Worm (Caenorhabditis elegans) whole organism, L4/young adult: Measurements from ENCODE around the gene set-15.

Experiments
- W03F9.2 ChIP-seq: fragments of 150-350 bp; optimal IDR thresholded peaks from 2 replicates; lab custom pipeline; 2014; ENCODE audit warnings: missing biosample characterization, missing genetic modification characterization
- dao-5 ChIP-seq: sonication (generic microtip); optimal IDR thresholded peaks from 2 replicates; lab custom pipeline; 2016; ENCODE audit warnings: missing genotype, missing genetic modification characterization, moderate library complexity, missing compliant biosample characterization
- him-1 ChIP-seq: sonication (generic microtip); optimal IDR thresholded peaks from 2 replicates; lab custom pipeline; 2016; ENCODE audit warnings: missing genotype, missing genetic modification reagents, missing genetic modification characterization, missing compliant biosample characterization

DNA sequence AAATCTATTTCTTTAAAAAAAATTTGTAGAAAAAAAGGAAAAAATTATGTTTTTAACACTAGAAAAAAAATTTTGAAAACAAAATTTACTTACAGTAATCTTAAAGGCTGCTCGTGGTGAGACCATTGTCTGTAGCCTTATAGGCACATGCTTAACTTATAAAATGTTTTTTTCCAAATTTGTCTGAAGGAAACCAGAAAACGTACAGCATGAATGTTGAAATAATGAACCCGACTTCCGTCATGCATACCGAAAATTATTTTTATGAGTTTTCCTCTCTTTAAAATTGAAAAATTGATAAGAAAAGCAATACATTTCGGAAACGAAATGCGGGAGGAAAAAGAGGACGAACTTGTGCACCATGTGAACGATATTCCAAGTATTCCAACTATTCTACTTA lies 8.2 kb downstream of the set-15 start, which contains the start of gene R11E3.2:
- TF ChIP-seq dao-5 (tag; lab: Kevin White, UChicago) (no peak), him-1 (tag; lab: Kevin White, UChicago) (no peak), W03F9.2 (tag; lab: Kevin White, UChicago) (no peak)
